Fruit fly (Drosophila melanogaster): ENCODE results near the gene CG16713.

CG16713 gene

DNA sequence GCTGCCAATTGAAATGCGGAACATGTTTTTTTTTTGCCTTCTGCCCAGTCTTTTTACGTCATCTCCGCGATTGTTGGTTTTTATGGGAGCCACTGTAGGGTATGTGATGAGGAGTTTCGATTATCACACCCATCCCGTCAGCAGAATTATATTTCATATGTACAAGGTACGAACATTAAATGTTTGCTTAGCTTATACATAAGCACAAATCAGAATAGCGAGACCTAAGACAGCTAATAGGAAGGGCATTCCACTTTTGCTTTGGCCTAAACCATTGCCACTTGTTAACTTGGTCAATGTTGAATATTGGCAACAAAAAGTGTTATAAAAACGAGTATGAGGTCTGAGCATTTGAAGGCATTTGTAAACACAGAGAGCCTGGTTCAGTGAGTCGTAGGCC is 8.0 kb upstream of the CG16713 start, which contains the start of gene CG2816 (continued):
- TF ChIP-seq Xrp1 (GFP tag; IDR thresholded peaks at IDR 0.05), result no peak
- TF ChIP-seq trh (GFP tag; optimal IDR thresholded peaks at IDR 0.05), result no peak
- no peak for TF ChIP-seq crol (GFP tag; IDR thresholded peaks at IDR 0.05)
- TF ChIP-seq CG17385 (GFP tag; optimal IDR thresholded peaks at IDR 0.05), result peak; percentile 45
- no peak for TF ChIP-seq fd64A (GFP tag; optimal IDR thresholded peaks at IDR 0.05)
- TF ChIP-seq CG11085 (GFP tag; IDR thresholded peaks at IDR 0.05), result 0 out of 2 replicates have a peak, but pooled peaks have one; percentile 23
- peak; percentile 37; the same call in 1 of the 2 replicates for TF ChIP-seq Poxn (GFP tag; IDR thresholded peaks at IDR 0.05)
- TF ChIP-seq Nf-YC (tag; optimal IDR thresholded peaks at IDR 0.05), result no peak
- TF ChIP-seq CG7556 (GFP tag; optimal IDR thresholded peaks at IDR 0.05), result no peak
- TF ChIP-seq D19B (GFP tag; optimal IDR thresholded peaks at IDR 0.05), result peak; percentile 27
- TF ChIP-seq CG31388 (GFP tag; optimal IDR thresholded peaks at IDR 0.05), result no peak
- peak; percentile 63 for TF ChIP-seq CG12299 (tag; optimal IDR thresholded peaks at IDR 0.05)
- TF ChIP-seq Hr3 (GFP tag; optimal IDR thresholded peaks at IDR 0.05), result peak; percentile 52
- TF ChIP-seq ken (GFP tag; IDR thresholded peaks at IDR 0.05), result peak; percentile 39; the same call in 1 of the 3 replicates
- peak; percentile 81; the same call in 1 of the 2 replicates for TF ChIP-seq wdn (GFP tag; IDR thresholded peaks at IDR 0.05)
- no peak for TF ChIP-seq nau (GFP tag; optimal IDR thresholded peaks at IDR 0.05)
- no peak for TF ChIP-seq CG6791 (GFP tag; IDR thresholded peaks at IDR 0.05; ENCODE audit: partially characterized antibody)
- no peak for TF ChIP-seq inv (GFP tag; IDR thresholded peaks at IDR 0.05; ENCODE audit: partially characterized antibody)
- TF ChIP-seq CG17612 (GFP tag; IDR thresholded peaks at IDR 0.05), result no peak
- no peak for TF ChIP-seq CG7987 (GFP tag; optimal IDR thresholded peaks at IDR 0.05)
- TF ChIP-seq CG16779 (GFP tag; IDR thresholded peaks at IDR 0.05), result no peak
- TF ChIP-seq ATbp (GFP tag; optimal IDR thresholded peaks at IDR 0.05), result no peak
- TF ChIP-seq h (optimal IDR thresholded peaks at IDR 0.05), result no peak
- no peak for TF ChIP-seq CG2116 (GFP tag; optimal IDR thresholded peaks at IDR 0.05)
- TF ChIP-seq CG1792 (GFP tag; optimal IDR thresholded peaks at IDR 0.05), result no peak
- no peak for TF ChIP-seq sens-2 (GFP tag; IDR thresholded peaks at IDR 0.05)
- no peak for TF ChIP-seq CG7271 (tag; optimal IDR thresholded peaks at IDR 0.05)
- TF ChIP-seq slou (GFP tag; optimal IDR thresholded peaks at IDR 0.05), result peak; percentile 14
- no peak for TF ChIP-seq sc (optimal IDR thresholded peaks at IDR 0.05)
- no peak for TF ChIP-seq sc (GFP tag; optimal IDR thresholded peaks at IDR 0.05)
- peak; percentile 76 for TF ChIP-seq H2.0 (GFP tag; IDR thresholded peaks at IDR 0.05)
- no peak for TF ChIP-seq trem (tag; optimal IDR thresholded peaks at IDR 0.05)
- peak; percentile 40 for TF ChIP-seq az2 (GFP tag; optimal IDR thresholded peaks at IDR 0.05)
- peak; percentile 89 for TF ChIP-seq CG7786 (GFP tag; optimal IDR thresholded peaks at IDR 0.05)
- peak; percentile 60 for TF ChIP-seq Chrac-16 (GFP tag; optimal IDR thresholded peaks at IDR 0.05)
- no peak for TF ChIP-seq kni (GFP tag; optimal IDR thresholded peaks at IDR 0.05)
- no peak for TF ChIP-seq nerfin-2 (GFP tag; IDR thresholded peaks at IDR 0.05; ENCODE audit: partially characterized antibody)
- TF ChIP-seq ac (GFP tag; optimal IDR thresholded peaks at IDR 0.05), result no peak
- peak; percentile 4 for TF ChIP-seq Sox100B (GFP tag; optimal IDR thresholded peaks at IDR 0.05)
- no peak for TF ChIP-seq CG1647 (GFP tag; optimal IDR thresholded peaks at IDR 0.05)
- TF ChIP-seq CG2199 (GFP tag; IDR thresholded peaks at IDR 0.05), result no peak
- peak; percentile 92 for TF ChIP-seq CG14014 (GFP tag; IDR thresholded peaks at IDR 0.05)
- no peak for TF ChIP-seq CG5953 (GFP tag; IDR thresholded peaks at IDR 0.05)
- peak; percentile 47 for TF ChIP-seq seq (GFP tag; IDR thresholded peaks at IDR 0.05)
- no peak for TF ChIP-seq CG34224 (GFP tag; IDR thresholded peaks at IDR 0.05; ENCODE audit: partially characterized antibody)
- no peak for TF ChIP-seq cato (GFP tag; optimal IDR thresholded peaks at IDR 0.05; ENCODE audit: borderline replicate concordance)
- peak; percentile 65; the same call in 2 of the 3 replicates for TF ChIP-seq zfh1 (GFP tag; IDR thresholded peaks at IDR 0.05)
- peak; percentile 23 for TF ChIP-seq pum (GFP tag; optimal IDR thresholded peaks at IDR 0.05)
- peak; percentile 95 for TF ChIP-seq al (GFP tag; IDR thresholded peaks at IDR 0.05)
- peak; percentile 51 for TF ChIP-seq ttk (GFP tag; IDR thresholded peaks at IDR 0.05)
- no peak for TF ChIP-seq CG15479 (GFP tag; optimal IDR thresholded peaks at IDR 0.05)
- TF ChIP-seq nmo (GFP tag; optimal IDR thresholded peaks at IDR 0.05), result no peak
